Worm (Caenorhabditis elegans): ENCODE measurements around the gene cav-1.

Gene cav-1

DNA sequence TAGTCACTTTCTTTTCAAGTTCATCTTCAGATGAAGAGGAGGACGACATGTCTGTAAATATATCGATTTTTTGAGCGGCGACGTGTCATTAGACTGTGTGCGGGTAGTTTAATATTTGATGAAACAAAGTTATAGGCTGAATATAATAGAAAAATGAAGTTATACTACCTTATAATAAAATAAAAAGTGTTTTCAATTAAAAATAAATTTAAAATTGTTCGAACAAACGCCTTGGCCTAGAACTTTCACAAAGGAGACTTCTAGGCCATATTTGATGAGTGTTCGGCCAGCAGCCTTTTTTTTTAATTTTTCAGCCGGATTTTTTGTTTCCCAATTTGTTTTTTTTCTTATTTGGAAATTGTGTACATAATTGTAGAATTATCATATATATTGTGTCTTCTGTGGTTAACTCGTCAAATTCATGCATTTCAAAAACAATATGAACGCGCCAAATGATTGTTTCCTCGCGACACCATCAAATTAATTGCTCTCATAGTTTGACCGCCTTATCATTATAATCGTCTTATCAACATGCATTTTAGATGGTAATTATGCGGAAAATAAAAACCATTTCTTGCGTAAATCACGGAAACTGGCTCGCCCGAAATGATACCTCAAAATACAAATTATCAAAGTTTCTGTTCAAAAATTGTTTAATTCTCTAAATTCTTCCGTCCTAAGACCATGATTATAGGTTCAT, 25.1 kb downstream of the cav-1 start, which contains the start of gene T13F2.2 (continued):
- TF ChIP-seq ztf-11 (tag; optimal IDR thresholded peaks at IDR 0.05) (peak in 1 of 2 experiments; percentile 22), sox-4 (tag; optimal IDR thresholded peaks at IDR 0.05) (no peak), nhr-237 (tag; optimal IDR thresholded peaks at IDR 0.05) (no peak), ceh-88 (GFP tag; IDR thresholded peaks at IDR 0.05) (no peak), mef-2 (tag; optimal IDR thresholded peaks at IDR 0.05) (no peak), unc-130 (tag; optimal IDR thresholded peaks at IDR 0.05) (no peak), hpl-2 (GFP tag; optimal IDR thresholded peaks at IDR 0.05) (no peak), nhr-77 (tag; optimal IDR thresholded peaks at IDR 0.05) (no peak), pax-3 (tag; optimal IDR thresholded peaks at IDR 0.05) (no peak), nhr-90 (tag; optimal IDR thresholded peaks at IDR 0.05; ENCODE audit: poor library complexity) (peak; percentile 56), sptf-1 (tag; optimal IDR thresholded peaks at IDR 0.05) (no peak), hlh-4 (tag; optimal IDR thresholded peaks at IDR 0.05) (no peak)

- TF ChIP-seq ceh-8 (GFP tag; optimal IDR thresholded peaks at IDR 0.05) (peak; percentile 46), nhr-47 (tag; optimal IDR thresholded peaks at IDR 0.05) (peak; percentile 8), nhr-71 (tag; optimal IDR thresholded peaks at IDR 0.05) (peak; percentile 40), lir-3 (tag; optimal IDR thresholded peaks at IDR 0.05; ENCODE audit: poor library complexity) (no peak), fos-1 (tag; optimal IDR thresholded peaks at IDR 0.05) (no peak), ztf-4 (tag; optimal IDR thresholded peaks at IDR 0.05) (no peak), fkh-10 (GFP tag; optimal IDR thresholded peaks at IDR 0.05) (peak; percentile 52), lin-14 (GFP tag; optimal IDR thresholded peaks at IDR 0.05) (peak; percentile 71), unc-86 (tag; optimal IDR thresholded peaks at IDR 0.05) (no peak), zip-4 (GFP tag; optimal IDR thresholded peaks at IDR 0.05) (no peak), nhr-20 (tag; optimal IDR thresholded peaks at IDR 0.05) (no peak), fkh-8 (tag; optimal IDR thresholded peaks at IDR 0.05) (peak; percentile 3), elt-2 (tag; optimal IDR thresholded peaks at IDR 0.05) (no peak), ets-5 (GFP tag; IDR thresholded peaks at IDR 0.05) (no peak), dsc-1 (tag; optimal IDR thresholded peaks at IDR 0.05) (peak; percentile 54), alr-1 (tag; optimal IDR thresholded peaks at IDR 0.05; ENCODE audit: borderline replicate concordance) (no peak), zag-1 (tag; optimal IDR thresholded peaks at IDR 0.05) (no peak), nhr-85 (tag) (no peak), ceh-82 (tag; optimal IDR thresholded peaks at IDR 0.05) (no peak), ceh-90 (tag; optimal IDR thresholded peaks at IDR 0.05) (no peak), egl-27 (tag; optimal IDR thresholded peaks at IDR 0.05) (no peak), ces-1 (GFP tag; optimal IDR thresholded peaks at IDR 0.05) (peak; percentile 72)
These were observed 26.0 kb downstream of the cav-1 start for ce11 chrIV:9798307-9798706.

DNA sequence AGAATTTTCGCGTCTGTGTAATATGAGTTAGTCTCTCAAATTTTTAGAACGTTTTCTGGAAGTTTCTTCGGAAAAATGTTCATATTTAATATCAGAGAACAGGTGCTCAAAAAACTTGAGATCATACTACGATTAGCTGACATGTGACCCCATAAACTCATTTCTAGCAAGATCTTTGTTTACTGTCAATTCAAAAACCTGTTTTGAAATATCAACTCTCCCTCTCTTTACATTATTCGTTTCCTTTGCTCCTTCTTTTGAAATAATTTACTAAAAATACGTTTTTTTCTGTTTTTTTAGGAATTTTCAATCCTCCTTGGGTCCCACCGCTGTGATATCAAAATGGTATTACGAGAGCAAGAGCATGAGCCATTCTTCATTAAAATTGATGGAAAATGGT, 26.8 kb downstream of the cav-1 start, which contains the start of gene fat-4:
TSS of gene fat-4 (plus strand) at position 301 of the 400 bp plus-strand sequence.
- no peak for TF ChIP-seq efl-3 (GFP tag; optimal IDR thresholded peaks at IDR 0.05)
- no peak for TF ChIP-seq nhr-19 (GFP tag; conservative IDR thresholded peaks at IDR 0.05)
- TF ChIP-seq ztf-11 (tag; optimal IDR thresholded peaks at IDR 0.05) = no peak
- no peak for TF ChIP-seq xbp-1 (tag; optimal IDR thresholded peaks at IDR 0.05)
- TF ChIP-seq ceh-82 (tag; optimal IDR thresholded peaks at IDR 0.05) = no peak
- TF ChIP-seq hlh-4 (tag; optimal IDR thresholded peaks at IDR 0.05) = no peak
- TF ChIP-seq grh-1 (GFP tag; IDR thresholded peaks at IDR 0.05) = no peak
- no peak for TF ChIP-seq blmp-1 (tag; optimal IDR thresholded peaks at IDR 0.05)
- TF ChIP-seq aly-2 (tag; optimal IDR thresholded peaks at IDR 0.05) = no peak
- no peak for TF ChIP-seq egl-27 (tag; optimal IDR thresholded peaks at IDR 0.05)
- no peak for TF ChIP-seq nhr-12 (tag; optimal IDR thresholded peaks at IDR 0.05)
- TF ChIP-seq nhr-20 (tag; optimal IDR thresholded peaks at IDR 0.05) = no peak
- no peak for TF ChIP-seq nhr-90 (tag; optimal IDR thresholded peaks at IDR 0.05; ENCODE audit: poor library complexity)
- no peak for TF ChIP-seq unc-98 (GFP tag; IDR thresholded peaks at IDR 0.05)

All from whole organism, L1 larva.